Fruit fly (Drosophila melanogaster) whole organism, prepupa: ENCODE results near the gene wts.

Experiments used
- Blimp-1 ChIP-seq: fragments of 200-800 bp; sonication (Bioruptor generic); optimal IDR thresholded peaks from 3 replicates; lab custom pipeline; 2017; ENCODE audit warnings: missing biosample characterization, missing genetic modification characterization, mild to moderate bottlenecking, moderate library complexity, missing genetic modification reagents
- CG10631 ChIP-seq: fragments of 200-800 bp; sonication (Bioruptor generic); optimal IDR thresholded peaks from 2 replicates; lab custom pipeline; 2016; ENCODE audit warnings: missing biosample characterization, missing genetic modification characterization
- CG10669 ChIP-seq: fragments of 200-800 bp; sonication (Bioruptor generic); optimal IDR thresholded peaks from 3 replicates; lab custom pipeline; 2018; ENCODE audit warnings: missing biosample characterization, mild to moderate bottlenecking, missing genetic modification characterization, moderate library complexity
- CG11294 ChIP-seq: fragments of 200-800 bp; sonication (Bioruptor generic); IDR thresholded peaks from 2 replicates; pipeline ENCODE4 v1.3.6; 2022; ENCODE audit warnings: missing biosample characterization, missing genetic modification characterization
- CG16779 ChIP-seq: fragments of 200-800 bp; sonication (Bioruptor generic); optimal IDR thresholded peaks from 3 replicates; lab custom pipeline; 2017; ENCODE audit warnings: missing biosample characterization, mild to moderate bottlenecking, missing genetic modification characterization
- CG3032 ChIP-seq: fragments of 200-800 bp; optimal IDR thresholded peaks from 2 replicates; lab custom pipeline; 2019; ENCODE audit warnings: missing biosample characterization, mild to moderate bottlenecking, missing genetic modification characterization, moderate library complexity
- CG31627 ChIP-seq: fragments of 200-800 bp; sonication (Bioruptor generic); optimal IDR thresholded peaks from 3 replicates; lab custom pipeline; 2016; ENCODE audit warnings: missing biosample characterization, missing genetic modification characterization
- CG32006 ChIP-seq: fragments of 200-800 bp; sonication (Bioruptor generic); optimal IDR thresholded peaks from 3 replicates; lab custom pipeline; 2017; ENCODE audit warnings: missing biosample characterization, mild to moderate bottlenecking, missing genetic modification characterization
- CG34406 ChIP-seq: fragments of 200-800 bp; sonication (Bioruptor generic); optimal IDR thresholded peaks from 3 replicates; lab custom pipeline; 2016; ENCODE audit warnings: missing biosample characterization, missing genetic modification characterization
- CG3919 ChIP-seq: fragments of 200-800 bp; sonication (Bioruptor generic); optimal IDR thresholded peaks from 3 replicates; lab custom pipeline; 2016; ENCODE audit warnings: missing biosample characterization, missing genetic modification characterization
- CG4318 ChIP-seq: fragments of 200-800 bp; sonication (Bioruptor generic); optimal IDR thresholded peaks from 3 replicates; lab custom pipeline; 2017; ENCODE audit warnings: missing biosample characterization, mild to moderate bottlenecking, missing genetic modification characterization
- CG6163 ChIP-seq: fragments of 200-800 bp; sonication (Bioruptor generic); IDR thresholded peaks from 3 replicates; pipeline ENCODE4 v1.3.6; 2022; ENCODE audit warnings: missing biosample characterization, missing genetic modification characterization
- CG6792 ChIP-seq: fragments of 200-800 bp; sonication (Bioruptor generic); optimal IDR thresholded peaks from 3 replicates; lab custom pipeline; 2016; ENCODE audit warnings: missing biosample characterization, missing genetic modification characterization
- CG8119 ChIP-seq: fragments of 200-800 bp; sonication (Bioruptor generic); IDR thresholded peaks from 3 replicates; pipeline ENCODE4 v1.3.6; 2022; ENCODE audit warnings: missing biosample characterization, missing genetic modification characterization
- CG8319 ChIP-seq: fragments of 200-800 bp; sonication (Bioruptor generic); optimal IDR thresholded peaks from 3 replicates; lab custom pipeline; 2016; ENCODE audit warnings: missing biosample characterization, missing genetic modification characterization
- CG8632 ChIP-seq: fragments of 200-800 bp; sonication (Bioruptor generic); optimal IDR thresholded peaks from 3 replicates; lab custom pipeline; 2016; ENCODE audit warnings: missing biosample characterization, missing genetic modification characterization
- CG9139 ChIP-seq: fragments of 200-800 bp; sonication (Bioruptor generic); optimal IDR thresholded peaks from 3 replicates; lab custom pipeline; 2017; ENCODE audit warnings: missing biosample characterization, mild to moderate bottlenecking, missing genetic modification characterization
- Eip75B ChIP-seq: fragments of 200-800 bp; sonication (Bioruptor generic); optimal IDR thresholded peaks from 3 replicates; lab custom pipeline; 2016; ENCODE audit warnings: missing biosample characterization, missing genetic modification characterization
- Eip78C ChIP-seq: fragments of 200-800 bp; sonication (Bioruptor generic); peaks from one replicate; lab custom pipeline; 2016; ENCODE audit warnings: missing biosample characterization, missing genetic modification characterization
- Ets21C ChIP-seq: fragments of 200-800 bp; sonication (Bioruptor generic); optimal IDR thresholded peaks from 3 replicates; lab custom pipeline; 2016; ENCODE audit warnings: missing biosample characterization, missing genetic modification characterization
- Ets96B ChIP-seq: fragments of 200-800 bp; optimal IDR thresholded peaks from 2 replicates; lab custom pipeline; 2019; ENCODE audit warnings: missing biosample characterization, mild to moderate bottlenecking, missing genetic modification characterization, moderate library complexity
- Gug ChIP-seq: fragments of 200-800 bp; sonication (Bioruptor generic); IDR thresholded peaks from 2 replicates; pipeline ENCODE4 v1.3.6; 2022; ENCODE audit warnings: missing biosample characterization, missing genetic modification characterization
- Hr38 ChIP-seq: sonication (Bioruptor generic); optimal IDR thresholded peaks from 2 replicates; lab custom pipeline; 2016; ENCODE audit warnings: missing biosample characterization, missing genetic modification characterization
- Hr39 ChIP-seq: fragments of 200-800 bp; sonication (Bioruptor generic); optimal IDR thresholded peaks from 2 replicates; lab custom pipeline; 2016; ENCODE audit warnings: missing biosample characterization, missing genetic modification characterization
- Lpt ChIP-seq: fragments of 200-800 bp; sonication (Bioruptor generic); optimal IDR thresholded peaks from 3 replicates; lab custom pipeline; 2016; ENCODE audit warnings: missing biosample characterization, missing genetic modification characterization
- Met ChIP-seq: fragments of 200-800 bp; sonication (Bioruptor generic); optimal IDR thresholded peaks from 3 replicates; lab custom pipeline; 2016; ENCODE audit warnings: missing biosample characterization, missing genetic modification characterization
- OdsH ChIP-seq: fragments of 200-800 bp; sonication (Bioruptor generic); optimal IDR thresholded peaks from 3 replicates; lab custom pipeline; 2016; ENCODE audit warnings: missing biosample characterization, missing genetic modification characterization
- Smox ChIP-seq: fragments of 200-800 bp; sonication (Bioruptor generic); optimal IDR thresholded peaks from 3 replicates; lab custom pipeline; 2016; ENCODE audit warnings: missing biosample characterization, missing genetic modification characterization
- Sox102F ChIP-seq: fragments of 200-800 bp; sonication (Bioruptor generic); optimal IDR thresholded peaks from 2 replicates; lab custom pipeline; 2016; ENCODE audit warnings: missing biosample characterization, mild to moderate bottlenecking, missing genetic modification characterization
- Sox14 ChIP-seq: fragments of 200-800 bp; sonication (Bioruptor generic); optimal IDR thresholded peaks from 3 replicates; lab custom pipeline; 2016; ENCODE audit warnings: missing biosample characterization, missing genetic modification characterization
- Sox15 ChIP-seq: fragments of 200-800 bp; sonication (Bioruptor generic); optimal IDR thresholded peaks from 3 replicates; lab custom pipeline; 2016; ENCODE audit warnings: missing biosample characterization, missing genetic modification characterization
- achi ChIP-seq: fragments of 200-800 bp; sonication (Bioruptor generic); optimal IDR thresholded peaks from 3 replicates; lab custom pipeline; 2016; ENCODE audit warnings: missing biosample characterization, missing genetic modification characterization
- acj6 ChIP-seq: fragments of 200-800 bp; sonication (Bioruptor generic); optimal IDR thresholded peaks from 3 replicates; lab custom pipeline; 2016; ENCODE audit warnings: missing biosample characterization, missing genetic modification characterization
- cyc ChIP-seq: fragments of 200-800 bp; sonication (Bioruptor generic); optimal IDR thresholded peaks from 3 replicates; lab custom pipeline; 2016; ENCODE audit warnings: missing biosample characterization, missing genetic modification characterization
- dsx ChIP-seq: fragments of 200-800 bp; optimal IDR thresholded peaks from 3 replicates; lab custom pipeline; 2019; ENCODE audit warnings: missing biosample characterization, mild to moderate bottlenecking, missing genetic modification characterization, moderate library complexity; ENCODE audit not compliant: poor library complexity, severe bottlenecking
- esn ChIP-seq: fragments of 200-800 bp; sonication (Bioruptor generic); optimal IDR thresholded peaks from 2 replicates; lab custom pipeline; 2016; ENCODE audit warnings: missing biosample characterization, mild to moderate bottlenecking, missing genetic modification characterization, moderate library complexity
- fd59A ChIP-seq: fragments of 200-800 bp; sonication (Bioruptor generic); optimal IDR thresholded peaks from 2 replicates; lab custom pipeline; 2017; ENCODE audit warnings: missing biosample characterization, mild to moderate bottlenecking, missing genetic modification characterization, missing genetic modification reagents
- fd85E ChIP-seq: fragments of 200-800 bp; sonication (Bioruptor generic); optimal IDR thresholded peaks from 3 replicates; lab custom pipeline; 2016; ENCODE audit warnings: missing biosample characterization, missing genetic modification characterization
- fkh ChIP-seq: fragments of 200-800 bp; sonication (Bioruptor generic); optimal IDR thresholded peaks from 3 replicates; lab custom pipeline; 2017; ENCODE audit warnings: missing biosample characterization, mild to moderate bottlenecking, missing genetic modification characterization, moderate library complexity
- lz ChIP-seq: fragments of 200-800 bp; sonication (Bioruptor generic); optimal IDR thresholded peaks from 3 replicates; lab custom pipeline; 2016; ENCODE audit warnings: missing biosample characterization, missing genetic modification characterization
- net ChIP-seq: fragments of 200-800 bp; sonication (Bioruptor generic); optimal IDR thresholded peaks from 3 replicates; lab custom pipeline; 2016; ENCODE audit warnings: missing biosample characterization, missing genetic modification characterization
- pdm3 ChIP-seq: fragments of 200-800 bp; sonication (Bioruptor generic); optimal IDR thresholded peaks from 3 replicates; lab custom pipeline; 2016; ENCODE audit warnings: missing biosample characterization, missing genetic modification characterization
- salr ChIP-seq, 2 experiments: fragments of 200-800 bp; sonication (Bioruptor generic); optimal IDR thresholded peaks; 3 replicates each; lab custom pipeline; 2016 to 2018; ENCODE audit warnings: missing biosample characterization in 2 of 2, missing genetic modification characterization in 2 of 2, mild to moderate bottlenecking in 1 of 2
- spab ChIP-seq: fragments of 200-800 bp; sonication (Bioruptor generic); optimal IDR thresholded peaks from 2 replicates; lab custom pipeline; 2017; ENCODE audit warnings: missing biosample characterization, mild to moderate bottlenecking, missing genetic modification characterization, missing genetic modification reagents
- ss ChIP-seq, 2 experiments: fragments of 200-800 bp; sonication (Bioruptor generic); optimal IDR thresholded peaks; 2 replicates in 1 of 2; 3 replicates in 1 of 2; lab custom pipeline; 2017 to 2018; ENCODE audit warnings: mild to moderate bottlenecking in 2 of 2, missing biosample characterization in 2 of 2, missing genetic modification characterization in 2 of 2, moderate library complexity in 1 of 2
- svp ChIP-seq: fragments of 200-800 bp; sonication (Bioruptor generic); peaks from one replicate; lab custom pipeline; 2016; ENCODE audit warnings: missing biosample characterization, missing genetic modification characterization
- topi ChIP-seq: fragments of 200-800 bp; sonication (Bioruptor generic); optimal IDR thresholded peaks from 3 replicates; lab custom pipeline; 2016; ENCODE audit warnings: missing biosample characterization, missing genetic modification characterization
- vri ChIP-seq: fragments of 200-800 bp; sonication (Bioruptor generic); optimal IDR thresholded peaks from 3 replicates; lab custom pipeline; 2016; ENCODE audit warnings: missing biosample characterization, mild to moderate bottlenecking, missing genetic modification characterization

Gene wts

DNA sequence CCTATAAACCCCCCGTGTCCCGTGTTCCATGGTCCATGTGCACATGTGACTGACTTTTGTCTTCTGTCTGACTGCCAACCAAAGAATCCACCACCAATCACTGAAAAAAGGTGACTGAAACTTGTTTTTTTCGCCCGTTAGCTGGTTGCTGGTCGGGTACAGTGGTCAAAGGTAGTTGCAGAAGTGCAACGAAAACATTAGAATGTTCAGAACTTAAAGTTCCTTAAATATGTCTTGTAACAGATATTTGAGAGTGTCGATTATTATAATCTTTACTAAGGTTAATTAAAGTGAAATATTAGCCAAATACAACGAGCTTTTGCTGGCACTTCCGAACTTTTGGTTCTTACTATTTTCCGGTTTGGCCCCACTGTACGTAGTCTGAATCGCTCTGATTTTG, 45.3 kb downstream of the wts start:
- TF ChIP-seq cyc (GFP tag; lab: Kevin White, UChicago) (peak; percentile 44), Sox14 (peak; percentile 29), Sox15 (peak; percentile 8), Ets96B (tag; lab: Kevin White, UChicago) (peak; percentile 6), CG6792 (GFP tag; lab: Kevin White, UChicago) (peak; percentile 45), fd59A (GFP tag; lab: Kevin White, UChicago) (no peak), Hr38 (no peak), Hr39 (GFP tag; lab: Kevin White, UChicago) (peak; percentile 43), fkh (GFP tag; lab: Kevin White, UChicago) (no peak), Eip78C (GFP tag; lab: Kevin White, UChicago) (peak; percentile 80), CG32006 (GFP tag; lab: Kevin White, UChicago) (peak; percentile 4), CG10631 (GFP tag; lab: Kevin White, UChicago) (no peak), CG34406 (GFP tag; lab: Kevin White, UChicago) (peak; percentile 17), CG3919 (GFP tag; lab: Kevin White, UChicago) (peak; percentile 46), Smox (GFP tag; lab: Kevin White, UChicago) (peak; percentile 64), CG10669 (GFP tag; lab: Kevin White, UChicago) (peak; percentile 1), CG9139 (GFP tag; lab: Kevin White, UChicago) (no peak), Sox102F (GFP tag; lab: Kevin White, UChicago) (peak; percentile 45), svp (GFP tag; lab: Kevin White, UChicago) (peak; percentile 76), CG31627 (GFP tag; lab: Kevin White, UChicago) (peak; percentile 42), CG8632 (GFP tag; lab: Kevin White, UChicago) (no peak), CG4318 (GFP tag; lab: Kevin White, UChicago) (no peak), esn (GFP tag; lab: Kevin White, UChicago) (peak; percentile 68), CG8319 (GFP tag; lab: Kevin White, UChicago) (no peak), pdm3 (GFP tag; lab: Kevin White, UChicago) (no peak), acj6 (GFP tag; lab: Kevin White, UChicago) (peak; percentile 4), vri (GFP tag; lab: Kevin White, UChicago) (peak; percentile 38), OdsH (no peak), achi (GFP tag; lab: Kevin White, UChicago) (peak; percentile 24), Ets21C (GFP tag; lab: Kevin White, UChicago) (peak; percentile 41), Eip75B (GFP tag; lab: Kevin White, UChicago) (peak; percentile 17), Blimp-1 (GFP tag; lab: Kevin White, UChicago) (no peak), CG16779 (no peak), fd85E (GFP tag; lab: Kevin White, UChicago) (no peak), lz (GFP tag; lab: Kevin White, UChicago) (peak; percentile 44), Met (peak; percentile 57), spab (GFP tag; lab: Kevin White, UChicago) (peak; percentile 4), topi (peak; percentile 68), net (peak; percentile 14)

DNA sequence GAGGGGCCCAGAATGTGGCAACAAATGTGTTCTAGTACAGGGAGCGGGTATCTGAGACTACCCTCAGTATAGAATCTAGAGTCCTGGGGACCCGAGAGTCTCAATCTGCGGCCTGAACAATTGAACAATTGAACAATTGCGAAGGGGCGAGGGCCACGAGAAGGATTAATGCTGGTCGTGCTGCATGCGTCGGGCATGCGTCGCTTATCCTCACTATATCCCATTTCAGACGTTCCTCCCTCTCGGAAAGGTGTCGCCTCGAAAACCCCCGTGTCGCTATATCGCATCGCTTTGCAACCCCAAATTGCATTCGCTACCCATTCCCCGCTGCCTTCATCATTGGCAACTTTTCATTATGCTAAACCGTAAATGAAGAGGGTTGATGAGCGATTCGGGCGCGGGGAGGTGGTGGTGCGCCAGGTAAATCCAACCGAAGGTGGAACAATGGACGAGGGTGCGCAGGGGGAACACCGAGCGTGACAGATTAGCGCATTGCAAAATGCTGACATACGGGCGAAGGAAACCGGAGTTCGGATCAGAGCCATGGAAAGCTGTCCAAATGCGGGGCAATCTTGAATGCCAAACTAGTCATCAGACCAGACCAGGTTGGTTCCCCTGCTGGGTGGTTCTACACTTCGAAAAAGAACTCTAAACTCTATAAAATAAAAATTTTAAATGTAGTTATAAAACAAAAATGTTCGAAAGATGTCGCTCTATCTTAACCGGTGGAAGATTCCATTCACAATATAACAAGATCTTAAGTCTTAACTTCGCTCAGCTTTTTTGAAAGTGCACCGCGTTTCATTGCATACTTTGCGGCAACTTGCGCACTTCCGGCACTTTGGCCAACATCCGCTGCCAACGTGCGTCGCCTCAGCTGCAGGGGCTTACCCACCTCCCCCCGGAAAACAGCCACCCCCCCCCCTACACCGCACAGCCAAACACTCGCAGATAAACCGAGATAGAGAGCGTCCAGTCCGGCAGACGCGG, 47.4 kb downstream of the wts start:
- TF ChIP-seq Sox102F (GFP tag; lab: Kevin White, UChicago) (no peak), CG32006 (GFP tag; lab: Kevin White, UChicago) (no peak), dsx (GFP tag; lab: Kevin White, UChicago) (no peak), svp (GFP tag; lab: Kevin White, UChicago) (peak; percentile 48), salr (GFP tag; optimal IDR thresholded peaks at IDR 0.05; lab: Kevin White, UChicago) (no peak), CG16779 (no peak), Hr38 (no peak), CG6163 (GFP tag; lab: Robert Waterston, UW) (no peak), CG9139 (GFP tag; lab: Kevin White, UChicago) (no peak), fd59A (GFP tag; lab: Kevin White, UChicago) (no peak), ss (GFP tag; optimal IDR thresholded peaks at IDR 0.05; lab: Kevin White, UChicago) (no peak), OdsH (no peak), CG8119 (GFP tag; lab: Robert Waterston, UW) (no peak), acj6 (GFP tag; lab: Kevin White, UChicago) (no peak), CG31627 (GFP tag; lab: Kevin White, UChicago) (no peak), CG4318 (GFP tag; lab: Kevin White, UChicago) (no peak), Lpt (no peak), Sox15 (no peak), Gug (GFP tag; lab: Robert Waterston, UW) (no peak), CG11294 (GFP tag; lab: Robert Waterston, UW) (no peak), CG3032 (tag; lab: Kevin White, UChicago) (no peak), Smox (GFP tag; lab: Kevin White, UChicago) (no peak)
